Worm (Caenorhabditis elegans): Measurements from ENCODE around the gene F14D2.11.

F14D2.11 gene

ce11 chrII:3341989-3342388 lies at the start of gene F14D2.11:
Gene F14D2.11 (minus strand): TSS chrII:3342089.
- TF ChIP-seq lsy-2 (tag; optimal IDR thresholded peaks at IDR 0.05), result no peak
- TF ChIP-seq nhr-12 (tag; optimal IDR thresholded peaks at IDR 0.05), result no peak

- TF ChIP-seq elt-1 (tag; optimal IDR thresholded peaks at IDR 0.05; ENCODE audit: borderline replicate concordance, insufficient read depth) (no peak), flh-1 (GFP tag; optimal IDR thresholded peaks at IDR 0.05) (no peak), ceh-39 (tag; optimal IDR thresholded peaks at IDR 0.05) (no peak), lin-32 (GFP tag; optimal IDR thresholded peaks at IDR 0.05) (no peak), zip-8 (tag; optimal IDR thresholded peaks at IDR 0.05) (no peak), bed-3 (GFP tag; optimal IDR thresholded peaks at IDR 0.05) (no peak), drap-1 (GFP tag; optimal IDR thresholded peaks at IDR 0.05) (no peak), hlh-1 (tag; optimal IDR thresholded peaks at IDR 0.05) (no peak), mls-2 (tag; optimal IDR thresholded peaks at IDR 0.05) (no peak), elt-3 (tag; optimal IDR thresholded peaks at IDR 0.05) (no peak), nhr-2 (tag; optimal IDR thresholded peaks at IDR 0.05) (no peak), ham-2 (GFP tag; optimal IDR thresholded peaks at IDR 0.05) (no peak), blmp-1 (tag; optimal IDR thresholded peaks at IDR 0.05) (no peak), ceh-83 (GFP tag; optimal IDR thresholded peaks at IDR 0.05) (no peak), nhr-12 (tag; optimal IDR thresholded peaks at IDR 0.05) (no peak), sptf-1 (tag; optimal IDR thresholded peaks at IDR 0.05) (no peak), M03D4.4 (tag; optimal IDR thresholded peaks at IDR 0.05) (no peak), lsy-2 (tag; optimal IDR thresholded peaks at IDR 0.05) (no peak), ces-1 (GFP tag; optimal IDR thresholded peaks at IDR 0.05) (no peak)
Observed at ce11 chrII:3387503-3387902, 45.6 kb upstream of the F14D2.11 start, which contains the start of gene T06D4.6. Gene T06D4.6 (minus strand): TSS chrII:3387603.

- TF ChIP-seq snpc-4 (tag; optimal IDR thresholded peaks at IDR 0.05) (no peak), ces-1 (GFP tag; optimal IDR thresholded peaks at IDR 0.05) (no peak), sptf-1 (tag; optimal IDR thresholded peaks at IDR 0.05) (no peak), lsy-2 (tag; optimal IDR thresholded peaks at IDR 0.05) (no peak), ceh-43 (GFP tag; optimal IDR thresholded peaks at IDR 0.05) (no peak), ham-2 (GFP tag; optimal IDR thresholded peaks at IDR 0.05) (no peak), mab-5 (tag; optimal IDR thresholded peaks at IDR 0.05) (no peak), ceh-83 (GFP tag; optimal IDR thresholded peaks at IDR 0.05) (no peak), elt-1 (tag; optimal IDR thresholded peaks at IDR 0.05; ENCODE audit: borderline replicate concordance, insufficient read depth) (no peak), drap-1 (GFP tag; optimal IDR thresholded peaks at IDR 0.05) (no peak), nhr-237 (tag; optimal IDR thresholded peaks at IDR 0.05) (no peak), mls-2 (tag; optimal IDR thresholded peaks at IDR 0.05) (no peak), nhr-28 (tag; optimal IDR thresholded peaks at IDR 0.05) (no peak), nhr-2 (tag; optimal IDR thresholded peaks at IDR 0.05) (no peak), tbx-8 (GFP tag; optimal IDR thresholded peaks at IDR 0.05) (no peak), elt-3 (tag; optimal IDR thresholded peaks at IDR 0.05) (no peak), flh-1 (GFP tag; optimal IDR thresholded peaks at IDR 0.05) (no peak), ceh-39 (tag; optimal IDR thresholded peaks at IDR 0.05) (no peak)
Observed at ce11 chrII:3385736-3386135, 43.8 kb upstream of the F14D2.11 start, which contains the start of gene T06D4.2. Gene T06D4.2 (minus strand): TSS chrII:3385905.

- TF ChIP-seq flh-1 (GFP tag; optimal IDR thresholded peaks at IDR 0.05), result no peak
- no peak for TF ChIP-seq sptf-1 (tag; optimal IDR thresholded peaks at IDR 0.05)
- TF ChIP-seq snpc-4 (tag; optimal IDR thresholded peaks at IDR 0.05), result no peak
- no peak for TF ChIP-seq tbx-8 (GFP tag; optimal IDR thresholded peaks at IDR 0.05)
- TF ChIP-seq nhr-2 (tag; optimal IDR thresholded peaks at IDR 0.05), result no peak
- no peak for TF ChIP-seq lin-32 (GFP tag; optimal IDR thresholded peaks at IDR 0.05)
- TF ChIP-seq elt-3 (tag; optimal IDR thresholded peaks at IDR 0.05), result no peak
- no peak for TF ChIP-seq lin-13 (tag; optimal IDR thresholded peaks at IDR 0.05)
- no peak for TF ChIP-seq unc-39 (tag; optimal IDR thresholded peaks at IDR 0.05)
- TF ChIP-seq mep-1 (tag; optimal IDR thresholded peaks at IDR 0.05), result no peak
- no peak for TF ChIP-seq ceh-43 (GFP tag; optimal IDR thresholded peaks at IDR 0.05)
- no peak for TF ChIP-seq pha-4 (tag; optimal IDR thresholded peaks at IDR 0.05)
- TF ChIP-seq cnd-1 (tag; optimal IDR thresholded peaks at IDR 0.05), result no peak
- TF ChIP-seq lsy-2 (tag; optimal IDR thresholded peaks at IDR 0.05), result no peak
- no peak for TF ChIP-seq drap-1 (GFP tag; optimal IDR thresholded peaks at IDR 0.05)
- TF ChIP-seq ham-2 (GFP tag; optimal IDR thresholded peaks at IDR 0.05), result no peak
- no peak for TF ChIP-seq elt-1 (tag; optimal IDR thresholded peaks at IDR 0.05; ENCODE audit: borderline replicate concordance, insufficient read depth)
Observed at ce11 chrII:3383116-3383515, 41.2 kb upstream of the F14D2.11 start.

- TF ChIP-seq drap-1 (GFP tag; optimal IDR thresholded peaks at IDR 0.05) (no peak), sem-2 (GFP tag; optimal IDR thresholded peaks at IDR 0.05) (no peak), nhr-28 (tag; optimal IDR thresholded peaks at IDR 0.05) (no peak), elt-1 (tag; optimal IDR thresholded peaks at IDR 0.05; ENCODE audit: borderline replicate concordance, insufficient read depth) (no peak), zip-8 (tag; optimal IDR thresholded peaks at IDR 0.05) (no peak), hlh-1 (tag; optimal IDR thresholded peaks at IDR 0.05) (no peak), ham-2 (GFP tag; optimal IDR thresholded peaks at IDR 0.05) (no peak), flh-1 (GFP tag; optimal IDR thresholded peaks at IDR 0.05) (no peak), lsy-2 (tag; optimal IDR thresholded peaks at IDR 0.05) (no peak), nhr-237 (tag; optimal IDR thresholded peaks at IDR 0.05) (no peak), M03D4.4 (tag; optimal IDR thresholded peaks at IDR 0.05) (no peak), mls-2 (tag; optimal IDR thresholded peaks at IDR 0.05) (no peak), ces-1 (GFP tag; optimal IDR thresholded peaks at IDR 0.05) (no peak), nhr-12 (tag; optimal IDR thresholded peaks at IDR 0.05) (no peak), unc-62 (GFP tag; optimal IDR thresholded peaks at IDR 0.05) (no peak), blmp-1 (tag; optimal IDR thresholded peaks at IDR 0.05) (no peak), nhr-76 (tag; optimal IDR thresholded peaks at IDR 0.05) (no peak)
Observed at ce11 chrII:3381510-3381909, 39.6 kb upstream of the F14D2.11 start, which contains the start of gene T06D4.1. Gene T06D4.1 (plus strand): TSS chrII:3381830.

Measured in whole organism, mixed stage, embryonic.